Worm (Caenorhabditis elegans) whole organism, early embryonic: ENCODE data around the gene rab-3.

Source experiments
- ama-1 ChIP-seq: fragments of 150-350 bp; optimal IDR thresholded peaks from 2 replicates; lab custom pipeline; 2014
- ceh-36 ChIP-seq: sonication (generic microtip); optimal IDR thresholded peaks from 2 replicates; lab custom pipeline; 2016; ENCODE audit warnings: missing genetic modification characterization, inconsistent platforms, missing compliant biosample characterization
- flt-1 ChIP-seq: fragments of 200-800 bp; sonication (Bioruptor generic); IDR thresholded peaks from 2 replicates; pipeline ENCODE4 v1.3.6; 2022; ENCODE audit warnings: missing genetic modification characterization, missing compliant biosample characterization
- hnd-1 ChIP-seq: sonication (generic microtip); optimal IDR thresholded peaks from 2 replicates; lab custom pipeline; 2016; ENCODE audit warnings: missing genetic modification characterization, missing compliant biosample characterization
- scrt-1 ChIP-seq: fragments of 200-800 bp; sonication (Bioruptor generic); IDR thresholded peaks from 2 replicates; pipeline ENCODE4 v1.3.6; 2022; ENCODE audit warnings: missing genetic modification characterization, missing compliant biosample characterization

- TF ChIP-seq scrt-1 (GFP tag; lab: Robert Waterston, UW) (no peak), ceh-36 (tag; lab: Kevin White, UChicago) (no peak), flt-1 (GFP tag; lab: Robert Waterston, UW) (no peak), hnd-1 (tag; lab: Kevin White, UChicago) (no peak), ama-1 (lab: Kevin White, UChicago) (no peak)
These were observed 15.1 kb upstream of the rab-3 start for ce11 chrII:5742767-5743166.
